Fruit fly (Drosophila melanogaster) whole organism, adult: ENCODE measurements around the gene Crag.

Source experiments
- CG11617 ChIP-seq: fragments of 200-800 bp; sonication (Bioruptor generic); optimal IDR thresholded peaks from 2 replicates; lab custom pipeline; 2017; ENCODE audit warnings: mild to moderate bottlenecking, missing biosample characterization, missing genetic modification reagents, missing genetic modification characterization
- CG12768 ChIP-seq: fragments of 200-800 bp; sonication (Bioruptor generic); optimal IDR thresholded peaks from 2 replicates; lab custom pipeline; 2017; ENCODE audit warnings: missing biosample characterization, missing genetic modification characterization, mild to moderate bottlenecking, moderate library complexity, missing genetic modification reagents
- CG14711 ChIP-seq: fragments of 200-800 bp; sonication (Bioruptor generic); optimal IDR thresholded peaks from 2 replicates; lab custom pipeline; 2018; ENCODE audit warnings: missing biosample characterization, mild to moderate bottlenecking, missing genetic modification characterization, moderate library complexity
- CG1620 ChIP-seq: fragments of 200-800 bp; sonication (Bioruptor generic); optimal IDR thresholded peaks from 2 replicates; lab custom pipeline; 2016; ENCODE audit warnings: missing biosample characterization, missing genetic modification characterization
- CG33017 ChIP-seq: fragments of 200-800 bp; sonication (Bioruptor generic); optimal IDR thresholded peaks from 2 replicates; lab custom pipeline; 2018; ENCODE audit warnings: missing biosample characterization, mild to moderate bottlenecking, missing genetic modification characterization, moderate library complexity
- CG5204 ChIP-seq: fragments of 200-800 bp; sonication (Bioruptor generic); optimal IDR thresholded peaks from 2 replicates; lab custom pipeline; 2016; ENCODE audit warnings: missing biosample characterization, missing genetic modification characterization
- CG7045 ChIP-seq: fragments of 200-800 bp; sonication (Bioruptor generic); optimal IDR thresholded peaks from 2 replicates; lab custom pipeline; 2017; ENCODE audit warnings: missing biosample characterization, mild to moderate bottlenecking, missing genetic modification characterization
- CG7101 ChIP-seq: fragments of 200-800 bp; sonication (Bioruptor generic); optimal IDR thresholded peaks from 2 replicates; lab custom pipeline; 2018; ENCODE audit warnings: missing biosample characterization, mild to moderate bottlenecking, missing genetic modification characterization, moderate library complexity
- Clk ChIP-seq: fragments of 200-800 bp; sonication (Bioruptor generic); optimal IDR thresholded peaks from 2 replicates; lab custom pipeline; 2017; ENCODE audit warnings: missing biosample characterization, missing genetic modification characterization
- Crg-1 ChIP-seq: fragments of 200-800 bp; sonication (Bioruptor generic); optimal IDR thresholded peaks from 2 replicates; lab custom pipeline; 2016; ENCODE audit warnings: missing biosample characterization, missing genetic modification characterization
- Hr96 ChIP-seq: fragments of 200-800 bp; sonication (Bioruptor generic); optimal IDR thresholded peaks from 2 replicates; lab custom pipeline; 2016; ENCODE audit warnings: missing biosample characterization, missing genetic modification characterization
- Mnt ChIP-seq: fragments of 200-800 bp; sonication (Bioruptor generic); optimal IDR thresholded peaks from 2 replicates; lab custom pipeline; 2016; ENCODE audit warnings: missing biosample characterization, mild to moderate bottlenecking, missing genetic modification characterization
- bab1 ChIP-seq: fragments of 200-800 bp; sonication (Bioruptor generic); optimal IDR thresholded peaks from 3 replicates; lab custom pipeline; 2019; ENCODE audit warnings: missing biosample characterization, mild to moderate bottlenecking, missing genetic modification characterization, moderate library complexity
- cic ChIP-seq: fragments of 200-800 bp; sonication (Bioruptor generic); optimal IDR thresholded peaks from 2 replicates; lab custom pipeline; 2017; ENCODE audit warnings: missing biosample characterization, mild to moderate bottlenecking, missing genetic modification characterization, moderate library complexity
- cnc ChIP-seq, 2 experiments: fragments of >200 bp; optimal IDR thresholded peaks; 2 replicates each; lab custom pipeline; 2017
- kay ChIP-seq: fragments of 200-800 bp; sonication (Bioruptor generic); peaks from one replicate; lab custom pipeline; 2016; ENCODE audit warnings: missing biosample characterization, missing genetic modification characterization, borderline replicate concordance
- ovo ChIP-seq: fragments of 200-800 bp; sonication (Bioruptor generic); optimal IDR thresholded peaks from 2 replicates; lab custom pipeline; 2016; ENCODE audit warnings: missing biosample characterization, missing genetic modification characterization
- pad ChIP-seq: fragments of 200-800 bp; sonication (Bioruptor generic); optimal IDR thresholded peaks from 3 replicates; lab custom pipeline; 2017; ENCODE audit warnings: missing biosample characterization, missing genetic modification characterization, mild to moderate bottlenecking, moderate library complexity, missing genetic modification reagents
- tj ChIP-seq: fragments of 200-800 bp; sonication (Bioruptor generic); optimal IDR thresholded peaks from 3 replicates; lab custom pipeline; 2017; ENCODE audit warnings: missing biosample characterization, mild to moderate bottlenecking, missing genetic modification characterization, moderate library complexity
- toe ChIP-seq: fragments of 200-800 bp; sonication (Bioruptor generic); optimal IDR thresholded peaks from 2 replicates; lab custom pipeline; 2016; ENCODE audit warnings: missing biosample characterization, missing genetic modification characterization

Gene Crag

dm6 chrX:8561404-8562397, 30.1 kb upstream of the Crag start:
- peak; percentile 95 for TF ChIP-seq cic (GFP tag; lab: Kevin White, UChicago)
- peak; percentile 0 for TF ChIP-seq CG11617 (GFP tag; lab: Kevin White, UChicago)
- TF ChIP-seq CG7045 (GFP tag; lab: Kevin White, UChicago) = no peak
- TF ChIP-seq CG7101 (tag; lab: Kevin White, UChicago) = peak; percentile 74
- peak; percentile 87 for TF ChIP-seq Crg-1 (GFP tag; lab: Kevin White, UChicago)
- TF ChIP-seq Hr96 (GFP tag; lab: Kevin White, UChicago) = no peak
- no peak for TF ChIP-seq kay (GFP tag; lab: Kevin White, UChicago)
- TF ChIP-seq CG1620 = peak; percentile 61
- peak; percentile 21 for TF ChIP-seq ovo (GFP tag; lab: Kevin White, UChicago)
- TF ChIP-seq CG14711 (tag; lab: Kevin White, UChicago) = peak; percentile 57
- TF ChIP-seq bab1 = no peak
- peak; percentile 99 for TF ChIP-seq Mnt (GFP tag; lab: Kevin White, UChicago)
- peak; percentile 65 for TF ChIP-seq pad
- TF ChIP-seq tj (GFP tag; lab: Kevin White, UChicago) = peak; percentile 94
- TF ChIP-seq CG5204 (GFP tag; lab: Kevin White, UChicago) = no peak
- TF ChIP-seq toe = no peak
- TF ChIP-seq cnc (optimal IDR thresholded peaks at IDR 0.05; lab: Kevin White, UChicago) = no peak
- TF ChIP-seq CG33017 (tag; lab: Kevin White, UChicago) = peak; percentile 9
- TF ChIP-seq Clk (GFP tag; lab: Kevin White, UChicago) = no peak
- TF ChIP-seq CG12768 = peak; percentile 59

- TF ChIP-seq CG1620 (no peak), CG7045 (GFP tag; lab: Kevin White, UChicago) (no peak), Clk (GFP tag; lab: Kevin White, UChicago) (no peak), tj (GFP tag; lab: Kevin White, UChicago) (no peak), CG12768 (no peak), ovo (GFP tag; lab: Kevin White, UChicago) (peak; percentile 34), CG11617 (GFP tag; lab: Kevin White, UChicago) (no peak), pad (peak; percentile 96), cic (GFP tag; lab: Kevin White, UChicago) (no peak), Mnt (GFP tag; lab: Kevin White, UChicago) (no peak), CG5204 (GFP tag; lab: Kevin White, UChicago) (no peak), bab1 (no peak)
Measured at dm6 chrX:8569038-8569437, 22.8 kb upstream of the Crag start.

dm6 chrX:8569639-8570038, 22.2 kb upstream of the Crag start:
- TF ChIP-seq CG5204 (GFP tag; lab: Kevin White, UChicago) (no peak), cic (GFP tag; lab: Kevin White, UChicago) (no peak), ovo (GFP tag; lab: Kevin White, UChicago) (no peak), CG11617 (GFP tag; lab: Kevin White, UChicago) (no peak), Crg-1 (GFP tag; lab: Kevin White, UChicago) (no peak), kay (GFP tag; lab: Kevin White, UChicago) (no peak), tj (GFP tag; lab: Kevin White, UChicago) (no peak)

- TF ChIP-seq CG14711 (tag; lab: Kevin White, UChicago) (no peak), CG1620 (no peak), cnc (optimal IDR thresholded peaks at IDR 0.05; lab: Kevin White, UChicago) (no peak)
Measured at dm6 chrX:8570848-8571247, 21.0 kb upstream of the Crag start, which contains the start of gene CG12111. TSS of gene CG12111 (minus strand) at chrX:8570948.

dm6 chrX:8571936-8572335, 19.9 kb upstream of the Crag start:
- TF ChIP-seq Hr96 (GFP tag; lab: Kevin White, UChicago) (no peak), kay (GFP tag; lab: Kevin White, UChicago) (no peak), ovo (GFP tag; lab: Kevin White, UChicago) (no peak), toe (no peak), CG33017 (tag; lab: Kevin White, UChicago) (no peak), CG7045 (GFP tag; lab: Kevin White, UChicago) (no peak), cic (GFP tag; lab: Kevin White, UChicago) (no peak), CG11617 (GFP tag; lab: Kevin White, UChicago) (no peak), Crg-1 (GFP tag; lab: Kevin White, UChicago) (no peak), CG14711 (tag; lab: Kevin White, UChicago) (no peak), bab1 (no peak), pad (no peak), CG5204 (GFP tag; lab: Kevin White, UChicago) (no peak), CG1620 (no peak)

- TF ChIP-seq ovo (GFP tag; lab: Kevin White, UChicago) = no peak
- TF ChIP-seq kay (GFP tag; lab: Kevin White, UChicago) = peak; percentile 47
- no peak for TF ChIP-seq Mnt (GFP tag; lab: Kevin White, UChicago)
Measured at dm6 chrX:8572939-8573594, 18.8 kb upstream of the Crag start, which contains the start of gene spirit. TSS of gene spirit (minus strand) at chrX:8573593.
